Worm (Caenorhabditis elegans): ENCODE results near the gene nprl-2.

nprl-2 gene

DNA sequence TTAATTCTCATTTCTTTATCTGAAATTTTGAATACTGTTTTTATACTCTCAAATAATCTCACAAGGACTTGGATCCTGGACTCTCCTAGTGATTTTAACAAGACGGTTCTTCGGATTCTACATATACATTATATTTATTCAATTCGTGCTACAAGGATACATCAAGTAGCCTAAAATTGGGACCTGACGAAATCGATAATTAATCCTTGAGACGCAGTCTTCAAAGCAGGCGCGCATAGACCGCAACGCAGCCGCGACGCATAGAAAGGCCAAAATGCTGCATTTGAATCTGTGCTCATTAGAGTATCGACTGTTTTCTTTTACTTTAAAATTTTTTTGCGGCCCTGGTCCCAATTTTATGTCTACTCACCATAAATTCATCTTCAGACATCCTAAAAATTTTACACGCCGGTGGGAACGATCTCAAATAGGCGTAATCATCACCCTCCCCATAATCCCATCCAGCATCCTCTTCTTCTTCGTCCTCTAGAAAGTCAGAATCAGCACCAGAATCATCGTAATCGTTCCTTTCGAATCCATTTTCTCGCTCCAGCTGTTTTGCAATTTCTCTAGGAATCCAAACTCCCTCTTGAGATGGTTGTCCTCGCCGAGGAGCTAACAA, 18.6 kb downstream of the nprl-2 start, which contains the start of gene cec-4:
TSS of gene cec-4 (plus strand) at position 572 of the 622 bp plus-strand sequence.
- TF ChIP-seq ceh-63 (GFP tag; optimal IDR thresholded peaks at IDR 0.05), result peak; percentile 8
- TF ChIP-seq efl-1 (optimal IDR thresholded peaks at IDR 0.05), result peak in 1 of 2 experiments; percentile 15
- no peak for TF ChIP-seq efl-1 (GFP tag; optimal IDR thresholded peaks at IDR 0.05 in 1 of 2)
- TF ChIP-seq hlh-17 (GFP tag; optimal IDR thresholded peaks at IDR 0.05; ENCODE audit: borderline replicate concordance), result no peak

DNA sequence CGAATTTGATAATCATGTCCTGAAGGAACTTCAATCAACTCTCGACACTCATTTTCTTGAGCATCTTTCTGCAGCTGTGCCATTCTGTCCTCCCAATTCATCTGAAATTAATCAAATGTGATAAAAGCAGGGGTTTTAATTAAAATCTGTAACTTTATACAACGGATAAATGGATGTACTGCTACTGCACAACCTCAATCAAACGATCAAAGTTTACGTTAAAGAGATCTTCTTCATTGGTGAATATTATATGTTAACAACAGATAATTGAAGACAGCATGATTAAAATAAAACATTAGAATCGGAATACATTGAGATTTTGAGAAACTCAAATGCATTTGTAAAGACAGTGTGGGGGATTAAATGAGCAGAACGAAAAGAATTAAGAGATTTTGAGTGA, 21.7 kb downstream of the nprl-2 start, which contains the start of gene F32E10.5:
TSS of gene F32E10.5 (minus strand) at position 101 of the 400 bp plus-strand sequence.
- no peak for TF ChIP-seq fkh-10 (GFP tag; optimal IDR thresholded peaks at IDR 0.05)
- no peak for TF ChIP-seq C04F5.9 (tag; optimal IDR thresholded peaks at IDR 0.05)
- TF ChIP-seq nhr-90 (tag; optimal IDR thresholded peaks at IDR 0.05; ENCODE audit: poor library complexity), result no peak
- no peak for TF ChIP-seq elt-2 (tag; optimal IDR thresholded peaks at IDR 0.05)
- no peak for TF ChIP-seq isw-1 (GFP tag; IDR thresholded peaks at IDR 0.05)
- no peak for TF ChIP-seq unc-130 (tag; optimal IDR thresholded peaks at IDR 0.05)
- no peak for TF ChIP-seq fkh-4 (tag; optimal IDR thresholded peaks at IDR 0.05; ENCODE audit: borderline replicate concordance)
- TF ChIP-seq ceh-88 (GFP tag; IDR thresholded peaks at IDR 0.05), result no peak
- TF ChIP-seq egl-13 (tag; optimal IDR thresholded peaks at IDR 0.05), result no peak
- no peak for TF ChIP-seq fkh-8 (tag; optimal IDR thresholded peaks at IDR 0.05)
- TF ChIP-seq lin-39 (tag; optimal IDR thresholded peaks at IDR 0.05), result no peak
- no peak for TF ChIP-seq mdl-1 (tag; optimal IDR thresholded peaks at IDR 0.05)
- TF ChIP-seq nhr-20 (tag; optimal IDR thresholded peaks at IDR 0.05), result no peak
- no peak for TF ChIP-seq zip-4 (GFP tag; optimal IDR thresholded peaks at IDR 0.05)
- TF ChIP-seq ama-1 (optimal IDR thresholded peaks at IDR 0.05), result no peak
- TF ChIP-seq tlp-1 (tag; optimal IDR thresholded peaks at IDR 0.05), result no peak

DNA sequence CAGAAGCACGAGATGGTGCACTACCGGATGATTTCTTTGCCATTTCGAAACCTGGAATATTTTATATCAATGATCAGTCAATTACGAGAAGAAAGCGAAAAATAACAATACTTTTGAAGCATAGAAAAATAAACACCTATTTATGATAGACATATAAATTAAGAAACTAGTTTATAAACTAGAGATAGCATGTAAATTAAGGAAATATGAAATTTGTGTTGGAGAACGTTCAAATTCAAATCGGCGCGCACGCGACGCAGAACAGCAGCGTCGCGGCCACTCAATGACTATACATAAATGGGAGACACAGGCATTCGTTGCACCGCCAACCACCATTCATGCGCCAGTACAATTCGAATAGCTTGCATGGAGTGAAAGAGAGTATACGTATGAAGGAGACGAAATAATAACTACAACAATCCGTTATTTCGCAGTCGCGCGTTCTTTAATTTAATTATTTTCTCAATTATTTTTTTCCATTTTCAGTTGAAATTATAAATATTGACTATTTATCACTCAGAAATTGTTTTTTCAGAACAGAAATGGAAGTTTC, 23.5 kb downstream of the nprl-2 start, which contains the start of the genes cec-5 and nol-10:
TSS of gene cec-5 (minus strand) at position 51 of the 553 bp plus-strand sequence.
TSS of gene nol-10 (plus strand) at position 536 of the 553 bp plus-strand sequence.
- no peak for TF ChIP-seq C04F5.9 (tag; optimal IDR thresholded peaks at IDR 0.05)
- TF ChIP-seq nhr-90 (tag; optimal IDR thresholded peaks at IDR 0.05; ENCODE audit: poor library complexity), result peak; percentile 55
- TF ChIP-seq nhr-11 (tag; optimal IDR thresholded peaks at IDR 0.05), result no peak
- TF ChIP-seq hlh-17 (GFP tag; optimal IDR thresholded peaks at IDR 0.05; ENCODE audit: borderline replicate concordance), result no peak
- TF ChIP-seq C34B4.2 (tag; optimal IDR thresholded peaks at IDR 0.05), result no peak
- peak; percentile 40 for TF ChIP-seq skn-1 (tag; optimal IDR thresholded peaks at IDR 0.05)
- TF ChIP-seq alr-1 (tag; optimal IDR thresholded peaks at IDR 0.05; ENCODE audit: borderline replicate concordance), result no peak
- TF ChIP-seq elt-3 (tag; optimal IDR thresholded peaks at IDR 0.05), result peak in 1 of 6 experiments; percentile 21
- TF ChIP-seq rnt-1 (tag; optimal IDR thresholded peaks at IDR 0.05), result peak; percentile 42
- peak; percentile 73 for TF ChIP-seq tbx-2 (tag; optimal IDR thresholded peaks at IDR 0.05)
- no peak for TF ChIP-seq mab-9 (GFP tag; IDR thresholded peaks at IDR 0.05)
- peak; percentile 32 for TF ChIP-seq nhr-237 (tag; optimal IDR thresholded peaks at IDR 0.05)
- peak; percentile 58 for TF ChIP-seq egl-13 (tag; optimal IDR thresholded peaks at IDR 0.05)
- TF ChIP-seq lin-13 (GFP tag; optimal IDR thresholded peaks at IDR 0.05), result peak; percentile 73
- TF ChIP-seq zag-1 (tag; optimal IDR thresholded peaks at IDR 0.05), result peak; percentile 38
- TF ChIP-seq pax-3 (tag; optimal IDR thresholded peaks at IDR 0.05), result no peak
- no peak for TF ChIP-seq aha-1 (tag; optimal IDR thresholded peaks at IDR 0.05)
- no peak for TF ChIP-seq nhr-28 (tag; optimal IDR thresholded peaks at IDR 0.05)
- no peak for TF ChIP-seq ama-1 (optimal IDR thresholded peaks at IDR 0.05)
- TF ChIP-seq dpl-1 (GFP tag; optimal IDR thresholded peaks at IDR 0.05), result peak; percentile 67 to 80 (median 74)
- no peak for TF ChIP-seq zip-4 (GFP tag; optimal IDR thresholded peaks at IDR 0.05)
- peak; percentile 74 for TF ChIP-seq nhr-47 (tag; optimal IDR thresholded peaks at IDR 0.05)
- TF ChIP-seq efl-3 (GFP tag; optimal IDR thresholded peaks at IDR 0.05), result no peak
- no peak for TF ChIP-seq ceh-88 (GFP tag; IDR thresholded peaks at IDR 0.05)
- TF ChIP-seq unc-30 (tag; optimal IDR thresholded peaks at IDR 0.05), result no peak
- TF ChIP-seq mep-1 (tag; optimal IDR thresholded peaks at IDR 0.05), result peak; percentile 76
- peak; percentile 34 for TF ChIP-seq blmp-1 (tag; optimal IDR thresholded peaks at IDR 0.05)
- peak; percentile 57 for TF ChIP-seq unc-86 (tag; optimal IDR thresholded peaks at IDR 0.05)
- TF ChIP-seq ceh-63 (GFP tag; optimal IDR thresholded peaks at IDR 0.05), result no peak
- peak; percentile 22 for TF ChIP-seq ztf-4 (tag; optimal IDR thresholded peaks at IDR 0.05)
- no peak for TF ChIP-seq fkh-4 (tag; optimal IDR thresholded peaks at IDR 0.05; ENCODE audit: borderline replicate concordance)
- peak; percentile 71 for TF ChIP-seq xbp-1 (tag; optimal IDR thresholded peaks at IDR 0.05)
- TF ChIP-seq mdl-1 (tag; optimal IDR thresholded peaks at IDR 0.05), result peak in 1 of 2 experiments; percentile 68
- TF ChIP-seq unc-130 (tag; optimal IDR thresholded peaks at IDR 0.05), result peak; percentile 72
- TF ChIP-seq lin-14 (GFP tag; optimal IDR thresholded peaks at IDR 0.05), result peak; percentile 91
- TF ChIP-seq ets-5 (GFP tag; IDR thresholded peaks at IDR 0.05), result no peak
- no peak for TF ChIP-seq pqm-1 (tag; optimal IDR thresholded peaks at IDR 0.05)
